Fruit fly (Drosophila melanogaster): Measurements from ENCODE around the gene CG7203.

DNA sequence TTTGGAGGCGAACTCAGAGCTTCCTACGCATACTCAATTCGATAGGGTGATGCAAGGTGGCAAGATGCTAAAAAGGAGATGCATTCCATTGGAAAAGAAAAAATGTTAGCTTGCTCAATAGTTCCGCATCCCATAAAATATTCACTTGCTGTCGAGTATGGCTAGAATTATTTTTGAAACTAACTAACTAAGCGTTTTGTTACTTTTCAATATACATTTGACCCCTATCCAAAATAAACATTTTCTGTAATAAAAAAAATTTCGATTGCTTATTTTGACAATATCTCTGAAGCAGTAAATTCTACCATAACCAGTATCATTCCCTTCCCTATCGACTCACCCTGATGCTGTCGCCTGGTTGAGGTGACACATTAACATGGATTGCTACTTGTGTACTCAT lies 49.5 kb downstream of the CG7203 start:
- TF ChIP-seq OdsH (GFP tag; optimal IDR thresholded peaks at IDR 0.05): peak; percentile 83
- TF ChIP-seq CG9139 (GFP tag; optimal IDR thresholded peaks at IDR 0.05): peak; percentile 68
- TF ChIP-seq vri (GFP tag; optimal IDR thresholded peaks at IDR 0.05): peak; percentile 75
- no peak for TF ChIP-seq Gug (GFP tag; IDR thresholded peaks at IDR 0.05)
- no peak for TF ChIP-seq CG6854 (GFP tag; optimal IDR thresholded peaks at IDR 0.05)
- TF ChIP-seq dsx (GFP tag; optimal IDR thresholded peaks at IDR 0.05; ENCODE audit: poor library complexity, severe bottlenecking): peak; percentile 74
- peak; percentile 72 for TF ChIP-seq Met (GFP tag; optimal IDR thresholded peaks at IDR 0.05)
- TF ChIP-seq Smox (GFP tag; optimal IDR thresholded peaks at IDR 0.05): peak; percentile 77

Measured in whole organism, prepupa.